Worm (Caenorhabditis elegans) whole organism, early embryonic: Measurements from ENCODE around the gene Y102A5C.40.
"Not testable (repeated sequence)": the region's sequence is repeated elsewhere in the genome, so short reads cannot be mapped to it uniquely, and the experiment has no call there.

Experiments used
- B0310.2 ChIP-seq: sonication (generic microtip); optimal IDR thresholded peaks from 2 replicates; lab custom pipeline; 2016; ENCODE audit warnings: mild to moderate bottlenecking, missing genetic modification characterization, missing compliant biosample characterization
- aly-1 ChIP-seq: sonication (generic microtip); optimal IDR thresholded peaks from 2 replicates; lab custom pipeline; 2016; ENCODE audit warnings: missing genetic modification characterization, missing compliant biosample characterization
- tbx-37 ChIP-seq: fragments of 200-800 bp; sonication (Bioruptor generic); conservative IDR thresholded peaks from 2 replicates; pipeline ENCODE4 v1.3.6; 2022; ENCODE audit warnings: missing genetic modification reagents, missing genetic modification characterization, missing compliant biosample characterization

Gene Y102A5C.40

ce11 chrV:16938731-16939130, 48.2 kb downstream of the Y102A5C.40 start, which contains the start of gene fbxa-148:
TSS of gene fbxa-148 (plus strand) at chrV:16939031.
- not testable (repeated sequence) for TF ChIP-seq tbx-37 (GFP tag; lab: Robert Waterston, UW); B0310.2; aly-1 (tag; lab: Kevin White, UChicago)
